Worm (Caenorhabditis elegans): ENCODE data around the gene M04D8.8.

- TF ChIP-seq ama-1 (optimal IDR thresholded peaks at IDR 0.05), result no peak
- no peak for TF ChIP-seq elt-2 (tag; optimal IDR thresholded peaks at IDR 0.05)
- TF ChIP-seq elt-3 (tag; optimal IDR thresholded peaks at IDR 0.05), result no peak
- TF ChIP-seq fkh-10 (GFP tag; optimal IDR thresholded peaks at IDR 0.05), result peak; percentile 86
- no peak for TF ChIP-seq nhr-77 (tag; optimal IDR thresholded peaks at IDR 0.05)
- peak; percentile 77 for TF ChIP-seq nfya-1 (tag; optimal IDR thresholded peaks at IDR 0.05; ENCODE audit: insufficient read depth)
- no peak for TF ChIP-seq fkh-2 (tag; optimal IDR thresholded peaks at IDR 0.05)
- TF ChIP-seq ceh-28 (tag; optimal IDR thresholded peaks at IDR 0.05), result no peak
- TF ChIP-seq aly-2 (tag; optimal IDR thresholded peaks at IDR 0.05), result no peak
- TF ChIP-seq fos-1 (tag; optimal IDR thresholded peaks at IDR 0.05), result no peak
- peak; percentile 5 for TF ChIP-seq pha-4 (tag; optimal IDR thresholded peaks at IDR 0.05)
These were observed 17.4 kb upstream of the M04D8.8 start, which contains the start of gene rgs-1 for ce11 chrIII:10016413-10017051.
